Worm (Caenorhabditis elegans) whole organism, late embryonic: Measurements from ENCODE around the gene C35A11.3.

Source experiments
- C08G9.2 ChIP-seq: sonication (generic microtip); optimal IDR thresholded peaks from 2 replicates; lab custom pipeline; 2016; ENCODE audit warnings: mild to moderate bottlenecking, missing genetic modification characterization, moderate library complexity, missing compliant biosample characterization
- T23F11.4 ChIP-seq: fragments of 200-800 bp; sonication (Bioruptor generic); optimal IDR thresholded peaks from 2 replicates; lab custom pipeline; 2018; ENCODE audit warnings: mild to moderate bottlenecking, missing genetic modification characterization, missing compliant biosample characterization
- Y22D7AL.16 ChIP-seq: sonication (generic microtip); optimal IDR thresholded peaks from 2 replicates; lab custom pipeline; 2016; ENCODE audit warnings: missing genetic modification characterization, missing compliant biosample characterization
- ceh-18 ChIP-seq: sonication (generic microtip); optimal IDR thresholded peaks from 2 replicates; lab custom pipeline; 2016; ENCODE audit warnings: missing genetic modification characterization, missing compliant biosample characterization
- ceh-19 ChIP-seq: fragments of 200-800 bp; sonication (Bioruptor generic); optimal IDR thresholded peaks from 2 replicates; lab custom pipeline; 2018; ENCODE audit warnings: mild to moderate bottlenecking, missing genetic modification characterization, missing compliant biosample characterization
- ceh-2 ChIP-seq: sonication (generic microtip); optimal IDR thresholded peaks from 2 replicates; lab custom pipeline; 2016; ENCODE audit warnings: missing genotype, missing genetic modification characterization, missing compliant biosample characterization
- ceh-24 ChIP-seq: sonication (generic microtip); optimal IDR thresholded peaks from 2 replicates; lab custom pipeline; 2016; ENCODE audit warnings: mild to moderate bottlenecking, missing genetic modification characterization, missing compliant biosample characterization
- ceh-34 ChIP-seq: sonication (generic microtip); optimal IDR thresholded peaks from 2 replicates; lab custom pipeline; 2016; ENCODE audit warnings: mild to moderate bottlenecking, missing genetic modification characterization, missing compliant biosample characterization
- ceh-45 ChIP-seq: fragments of 200-800 bp; sonication (Bioruptor generic); IDR thresholded peaks from 2 replicates; pipeline ENCODE4 v1.3.6; 2022; ENCODE audit warnings: missing genetic modification reagents, missing genetic modification characterization, missing compliant biosample characterization
- che-1 ChIP-seq: sonication (generic microtip); optimal IDR thresholded peaks from 2 replicates; lab custom pipeline; 2016; ENCODE audit warnings: mild to moderate bottlenecking, missing genetic modification characterization, missing compliant biosample characterization
- dve-1 ChIP-seq: sonication (generic microtip); optimal IDR thresholded peaks from 2 replicates; lab custom pipeline; 2017; ENCODE audit warnings: antibody characterized with exemption, mild to moderate bottlenecking, missing genetic modification characterization, missing compliant biosample characterization
- elt-4 ChIP-seq: sonication (generic microtip); optimal IDR thresholded peaks from 2 replicates; lab custom pipeline; 2016; ENCODE audit warnings: missing genetic modification characterization, missing compliant biosample characterization
- ets-4 ChIP-seq: sonication (generic microtip); optimal IDR thresholded peaks from 2 replicates; lab custom pipeline; 2016; ENCODE audit warnings: missing genetic modification characterization, missing compliant biosample characterization
- fkh-10 ChIP-seq: fragments of 150-350 bp; optimal IDR thresholded peaks from 2 replicates; lab custom pipeline; 2014; ENCODE audit warnings: missing biosample characterization, missing genetic modification reagents, missing genetic modification characterization
- fkh-6 ChIP-seq: sonication (generic microtip); optimal IDR thresholded peaks from 2 replicates; lab custom pipeline; 2016; ENCODE audit warnings: missing genetic modification characterization, missing compliant biosample characterization
- hlh-13 ChIP-seq: fragments of 200-800 bp; sonication (Bioruptor generic); optimal IDR thresholded peaks from 2 replicates; lab custom pipeline; 2018; ENCODE audit warnings: mild to moderate bottlenecking, missing genetic modification characterization, missing compliant biosample characterization
- hlh-30 ChIP-seq: sonication (generic microtip); optimal IDR thresholded peaks from 2 replicates; lab custom pipeline; 2017; ENCODE audit warnings: antibody characterized with exemption, missing genetic modification characterization, missing compliant biosample characterization; ENCODE audit not compliant: insufficient read depth
- hlh-6 ChIP-seq: sonication (generic microtip); optimal IDR thresholded peaks from 2 replicates; lab custom pipeline; 2016; ENCODE audit warnings: missing genotype, missing genetic modification characterization, missing compliant biosample characterization
- lim-6 ChIP-seq: sonication (generic microtip); optimal IDR thresholded peaks from 2 replicates; lab custom pipeline; 2016; ENCODE audit warnings: missing genetic modification characterization, missing compliant biosample characterization
- madf-2 ChIP-seq: sonication (generic microtip); optimal IDR thresholded peaks from 2 replicates; lab custom pipeline; 2017; ENCODE audit warnings: missing genetic modification characterization, missing compliant biosample characterization
- nhr-232 ChIP-seq: sonication (generic microtip); optimal IDR thresholded peaks from 2 replicates; lab custom pipeline; 2016; ENCODE audit warnings: missing genetic modification characterization, missing compliant biosample characterization
- odd-2 ChIP-seq: sonication (generic microtip); optimal IDR thresholded peaks from 2 replicates; lab custom pipeline; 2017; ENCODE audit warnings: antibody characterized with exemption, mild to moderate bottlenecking, missing genetic modification characterization, missing compliant biosample characterization
- pax-1 ChIP-seq: fragments of 150-350 bp; optimal IDR thresholded peaks from 2 replicates; lab custom pipeline; 2014; ENCODE audit warnings: missing biosample characterization, missing genetic modification characterization
- pha-4 ChIP-seq: fragments of 150-350 bp; optimal IDR thresholded peaks from 2 replicates; lab custom pipeline; 2018; ENCODE audit warnings: missing biosample characterization, missing genetic modification reagents, missing genetic modification characterization
- pqm-1 ChIP-seq: sonication (generic microtip); optimal IDR thresholded peaks from 2 replicates; lab custom pipeline; 2016; ENCODE audit warnings: missing genetic modification characterization, missing compliant biosample characterization
- ref-2 ChIP-seq: sonication (generic microtip); optimal IDR thresholded peaks from 2 replicates; lab custom pipeline; 2016; ENCODE audit warnings: missing genetic modification characterization, missing compliant biosample characterization
- rnt-1 ChIP-seq: sonication (generic microtip); optimal IDR thresholded peaks from 2 replicates; lab custom pipeline; 2016; ENCODE audit warnings: missing genetic modification characterization, missing compliant biosample characterization
- sdc-2 ChIP-seq: sonication (generic microtip); optimal IDR thresholded peaks from 2 replicates; lab custom pipeline; 2016; ENCODE audit warnings: missing genotype, missing genetic modification characterization, missing compliant biosample characterization
- syd-9 ChIP-seq: sonication (generic microtip); optimal IDR thresholded peaks from 2 replicates; lab custom pipeline; 2016; ENCODE audit warnings: mild to moderate bottlenecking, missing genetic modification characterization, moderate library complexity, missing compliant biosample characterization
- tbx-2 ChIP-seq: sonication (generic microtip); optimal IDR thresholded peaks from 2 replicates; lab custom pipeline; 2016; ENCODE audit warnings: missing genetic modification characterization, missing compliant biosample characterization
- tbx-7 ChIP-seq: sonication (generic microtip); optimal IDR thresholded peaks from 2 replicates; lab custom pipeline; 2016; ENCODE audit warnings: missing genotype, missing genetic modification characterization, missing compliant biosample characterization
- ttx-3 ChIP-seq: sonication (generic microtip); optimal IDR thresholded peaks from 2 replicates; lab custom pipeline; 2016; ENCODE audit warnings: missing genetic modification reagents, missing genetic modification characterization, missing compliant biosample characterization
- unc-3 ChIP-seq, 2 experiments: fragments of 200-800 bp in 1 of 2; sonication (Bioruptor generic) in 1 of 2; sonication (generic microtip) in 1 of 2; conservative IDR thresholded peaks in 1 of 2; optimal IDR thresholded peaks in 1 of 2; 2 replicates each; pipeline versions ENCODE4 v1.3.6 to Lab custom; 2016 to 2022; ENCODE audit warnings: missing compliant biosample characterization in 2 of 2, missing genetic modification characterization in 2 of 2, missing genetic modification reagents in 1 of 2
- unc-55 ChIP-seq: sonication (generic microtip); optimal IDR thresholded peaks from 2 replicates; lab custom pipeline; 2017; ENCODE audit warnings: missing biosample characterization, missing genetic modification reagents, missing genetic modification characterization
- ztf-16 ChIP-seq: sonication (generic microtip); optimal IDR thresholded peaks from 2 replicates; lab custom pipeline; 2017; ENCODE audit warnings: missing genetic modification characterization, missing compliant biosample characterization

C35A11.3 gene

DNA sequence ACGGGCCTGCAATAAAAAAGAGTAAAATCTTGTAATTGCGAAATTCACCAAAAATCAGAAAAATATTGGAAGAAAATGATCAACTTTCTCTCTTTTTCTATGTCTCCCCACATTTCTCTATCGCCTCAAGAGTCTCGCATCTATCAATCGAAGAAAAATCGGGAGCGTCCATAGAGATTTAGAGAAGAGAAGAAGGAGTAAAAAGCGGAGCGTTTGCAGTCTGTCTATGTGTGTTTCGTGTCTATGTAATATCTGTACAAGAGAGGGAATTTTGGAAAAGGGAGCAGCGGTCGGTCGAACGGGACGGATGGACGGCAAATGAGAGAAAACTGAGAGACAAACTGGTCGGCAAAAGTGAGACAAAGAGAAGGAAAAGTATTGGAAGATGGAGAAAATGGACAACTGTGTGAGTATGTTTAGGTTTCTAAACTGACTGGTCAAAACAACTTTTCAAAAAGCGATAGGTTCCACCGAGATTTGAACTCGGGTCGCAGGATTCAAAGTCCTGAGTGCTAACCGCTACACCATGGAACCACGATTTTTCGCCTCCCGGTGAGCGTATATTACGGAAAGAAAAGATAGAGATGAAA, 42.4 kb upstream of the C35A11.3 start (continued):
- no peak for TF ChIP-seq ceh-2 (tag; lab: Kevin White, UChicago)
- TF ChIP-seq C08G9.2 (tag; lab: Kevin White, UChicago), result no peak
- no peak for TF ChIP-seq hlh-30 (tag; lab: Kevin White, UChicago)
- TF ChIP-seq che-1 (tag; lab: Kevin White, UChicago), result no peak
- TF ChIP-seq madf-2 (tag; lab: Kevin White, UChicago), result no peak
- TF ChIP-seq syd-9 (tag; lab: Kevin White, UChicago), result no peak
- TF ChIP-seq fkh-6 (tag; lab: Kevin White, UChicago), result no peak
- TF ChIP-seq ceh-34, result no peak
- TF ChIP-seq hlh-13, result no peak
- TF ChIP-seq ceh-18 (tag; lab: Kevin White, UChicago), result peak; percentile 22
- peak; percentile 7 for TF ChIP-seq ceh-19 (GFP tag; lab: Kevin White, UChicago)
- TF ChIP-seq dve-1 (tag; lab: Kevin White, UChicago), result peak; percentile 5

- TF ChIP-seq syd-9 (tag; lab: Kevin White, UChicago), result no peak
- TF ChIP-seq nhr-232, result no peak
- TF ChIP-seq pax-1 (tag; lab: Kevin White, UChicago), result no peak
- TF ChIP-seq ceh-2 (tag; lab: Kevin White, UChicago), result no peak
These were observed 41.3 kb upstream of the C35A11.3 start, which contains the start of gene srg-26 for ce11 chrV:5330967-5331366. srg-26 (plus strand) TSS chrV:5331267.

DNA sequence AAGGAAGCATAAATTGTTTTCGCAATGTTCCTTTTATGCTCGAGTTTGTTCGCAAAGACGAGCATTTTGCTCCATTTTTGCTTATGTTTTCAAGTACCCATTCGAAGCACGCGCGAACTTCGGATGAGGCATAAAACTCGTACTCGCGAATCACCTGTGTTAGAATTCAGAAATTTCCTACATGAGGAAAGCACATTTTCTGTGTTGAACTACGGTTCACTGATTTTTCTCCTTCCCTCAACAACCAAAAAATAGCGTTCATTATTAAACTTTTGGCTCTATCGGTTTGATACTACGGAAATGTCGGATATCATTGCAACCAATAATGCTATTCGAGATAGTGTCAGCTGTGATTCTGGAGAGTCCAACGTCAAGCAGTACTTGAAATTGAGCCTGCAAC, 37.6 kb upstream of the C35A11.3 start, which contains the start of gene srg-28:
Gene srg-28 (plus strand): TSS at position 301 of the 400 bp plus-strand sequence.
- TF ChIP-seq unc-55 (GFP tag; lab: Kevin White, UChicago) (no peak), tbx-7 (tag; lab: Kevin White, UChicago) (no peak), lim-6 (no peak), ceh-24 (tag; lab: Kevin White, UChicago) (no peak), unc-3 (GFP tag; conservative IDR thresholded peaks at IDR 0.05; lab: Robert Waterston, UW) (no peak), unc-3 (tag; optimal IDR thresholded peaks at IDR 0.05; lab: Kevin White, UChicago) (no peak), rnt-1 (tag; lab: Kevin White, UChicago) (no peak), C08G9.2 (tag; lab: Kevin White, UChicago) (no peak), ceh-19 (GFP tag; lab: Kevin White, UChicago) (no peak)

DNA sequence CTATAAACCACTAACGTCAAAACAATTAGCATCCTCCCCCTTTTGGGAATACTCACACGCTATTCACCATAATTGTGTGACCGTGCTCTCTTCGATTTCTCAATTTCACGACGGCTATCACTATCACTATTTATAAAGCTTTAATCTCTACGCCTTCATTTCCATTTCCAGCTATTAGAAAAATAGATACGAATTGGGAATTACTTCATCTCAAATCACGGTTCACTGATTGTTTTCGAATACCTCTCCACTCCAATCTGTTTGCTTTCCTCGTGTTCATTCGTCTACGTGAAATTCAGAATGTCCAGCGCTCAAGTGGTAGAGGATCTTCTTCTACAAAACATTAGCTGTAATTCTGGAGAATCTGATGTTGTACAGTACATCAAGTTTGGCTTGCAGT, 35.3 kb upstream of the C35A11.3 start, which contains the start of gene srg-29:
Gene srg-29 (plus strand): TSS at position 301 of the 400 bp plus-strand sequence.
- no peak for TF ChIP-seq fkh-10 (GFP tag; lab: Kevin White, UChicago)
- TF ChIP-seq che-1 (tag; lab: Kevin White, UChicago), result no peak
- TF ChIP-seq ttx-3 (tag; lab: Kevin White, UChicago), result no peak
- no peak for TF ChIP-seq ztf-16 (tag; lab: Kevin White, UChicago)
- no peak for TF ChIP-seq Y22D7AL.16 (tag; lab: Kevin White, UChicago)
- no peak for TF ChIP-seq pha-4
- TF ChIP-seq ref-2 (tag; lab: Kevin White, UChicago), result no peak
- TF ChIP-seq elt-4, result no peak
- TF ChIP-seq hlh-30 (tag; lab: Kevin White, UChicago), result no peak
- TF ChIP-seq T23F11.4 (GFP tag; lab: Kevin White, UChicago), result no peak

- TF ChIP-seq T23F11.4 (GFP tag; lab: Kevin White, UChicago) (no peak), ceh-24 (tag; lab: Kevin White, UChicago) (no peak), ets-4 (tag; lab: Kevin White, UChicago) (no peak), Y22D7AL.16 (tag; lab: Kevin White, UChicago) (no peak)
These were observed 32.7 kb upstream of the C35A11.3 start, which contains the start of gene srg-27 for ce11 chrV:5339497-5339896. srg-27 (plus strand) TSS chrV:5339797.

DNA sequence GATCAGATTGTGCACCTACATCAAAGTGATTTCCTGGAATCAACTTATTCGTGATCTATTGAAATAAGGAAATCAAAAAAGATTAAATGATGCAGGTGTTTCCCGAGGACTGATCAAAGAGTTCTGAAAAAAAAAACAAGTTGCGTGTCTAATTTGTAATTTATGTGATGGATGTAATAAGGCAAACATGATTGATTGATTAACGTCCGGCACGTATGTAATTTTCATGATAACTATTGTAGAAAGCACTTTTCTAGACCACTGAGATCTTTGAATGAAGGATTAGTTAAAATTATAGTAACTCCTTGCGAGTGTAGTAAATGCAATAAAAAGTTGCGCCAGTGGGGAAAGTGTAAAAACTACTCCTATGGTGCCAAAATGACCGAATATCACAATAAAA, 26.8 kb upstream of the C35A11.3 start, which contains the start of gene srg-25:
Gene srg-25 (minus strand): TSS at position 101 of the 400 bp plus-strand sequence.
- TF ChIP-seq Y22D7AL.16 (tag; lab: Kevin White, UChicago) (no peak), unc-3 (GFP tag; conservative IDR thresholded peaks at IDR 0.05; lab: Robert Waterston, UW) (no peak), unc-3 (tag; optimal IDR thresholded peaks at IDR 0.05; lab: Kevin White, UChicago) (no peak), odd-2 (tag; lab: Kevin White, UChicago) (no peak), pax-1 (tag; lab: Kevin White, UChicago) (no peak), sdc-2 (tag; lab: Kevin White, UChicago) (no peak), hlh-6 (tag; lab: Kevin White, UChicago) (no peak), pqm-1 (tag; lab: Kevin White, UChicago) (no peak), ref-2 (tag; lab: Kevin White, UChicago) (no peak), fkh-10 (GFP tag; lab: Kevin White, UChicago) (no peak), tbx-2 (tag; lab: Kevin White, UChicago) (no peak), ceh-45 (GFP tag; lab: Robert Waterston, UW) (no peak), ceh-2 (tag; lab: Kevin White, UChicago) (no peak)
- TF ChIP-seq, all 69 proteins: peak for 0
